Fruit fly (Drosophila melanogaster) whole organism, pupa: Measurements from ENCODE around the gene siz.
A peak's percentile ranks its signal among the peaks of the same experiment; 100 is the strongest.

Experiments used
- CG10348 ChIP-seq: fragments of 200-800 bp; sonication (Bioruptor generic); IDR thresholded peaks from 2 replicates; pipeline ENCODE4 v1.3.6; 2022; ENCODE audit warnings: missing biosample characterization, missing genetic modification characterization
- CG12605 ChIP-seq: fragments of 200-800 bp; sonication (Bioruptor generic); IDR thresholded peaks from 2 replicates; pipeline ENCODE4 v1.3.6; 2022; ENCODE audit warnings: missing biosample characterization, missing genetic modification characterization
- CG13204 ChIP-seq: fragments of 200-800 bp; sonication (Bioruptor generic); optimal IDR thresholded peaks from 2 replicates; lab custom pipeline; 2018; ENCODE audit warnings: missing biosample characterization, mild to moderate bottlenecking, missing genetic modification characterization, moderate library complexity
- CG14655 ChIP-seq: fragments of 200-800 bp; sonication (Bioruptor generic); optimal IDR thresholded peaks from 3 replicates; lab custom pipeline; 2017; ENCODE audit warnings: mild to moderate bottlenecking, missing biosample characterization, missing genetic modification reagents, missing genetic modification characterization
- CG32121 ChIP-seq: fragments of 200-800 bp; sonication (Bioruptor generic); IDR thresholded peaks from 2 replicates; pipeline ENCODE4 v1.3.6; 2022; ENCODE audit warnings: missing biosample characterization, missing genetic modification characterization
- CG4496 ChIP-seq: fragments of 200-800 bp; sonication (Bioruptor generic); IDR thresholded peaks from 3 replicates; pipeline ENCODE4 v1.3.6; 2022; ENCODE audit warnings: missing biosample characterization, missing genetic modification characterization
- D1 ChIP-seq: fragments of 200-800 bp; sonication (Bioruptor generic); optimal IDR thresholded peaks from 2 replicates; lab custom pipeline; 2018; ENCODE audit warnings: missing biosample characterization, mild to moderate bottlenecking, missing genetic modification characterization, moderate library complexity
- EcR ChIP-seq: fragments of 200-800 bp; sonication (Bioruptor generic); optimal IDR thresholded peaks from 3 replicates; lab custom pipeline; 2019; ENCODE audit warnings: missing biosample characterization, missing genetic modification characterization, mild to moderate bottlenecking, moderate library complexity, missing genetic modification reagents
- Ets98B ChIP-seq: fragments of 200-800 bp; sonication (Bioruptor generic); IDR thresholded peaks from 2 replicates; pipeline ENCODE4 v1.3.6; 2022; ENCODE audit warnings: missing biosample characterization, missing genetic modification characterization
- Pif1A ChIP-seq: fragments of 200-800 bp; sonication (Bioruptor generic); optimal IDR thresholded peaks from 3 replicates; lab custom pipeline; 2016; ENCODE audit warnings: missing biosample characterization, missing genetic modification characterization
- Snoo ChIP-seq: fragments of 200-800 bp; sonication (Bioruptor generic); optimal IDR thresholded peaks from 3 replicates; lab custom pipeline; 2017; ENCODE audit warnings: missing biosample characterization, mild to moderate bottlenecking, missing genetic modification characterization, inconsistent platforms
- gl ChIP-seq: fragments of 200-800 bp; sonication (Bioruptor generic); optimal IDR thresholded peaks from 2 replicates; lab custom pipeline; 2018; ENCODE audit warnings: missing biosample characterization, mild to moderate bottlenecking, missing genetic modification characterization
- rn ChIP-seq: fragments of 200-800 bp; sonication (Bioruptor generic); IDR thresholded peaks from 2 replicates; pipeline ENCODE4 v1.3.6; 2022; ENCODE audit warnings: missing biosample characterization, missing genetic modification characterization

DNA sequence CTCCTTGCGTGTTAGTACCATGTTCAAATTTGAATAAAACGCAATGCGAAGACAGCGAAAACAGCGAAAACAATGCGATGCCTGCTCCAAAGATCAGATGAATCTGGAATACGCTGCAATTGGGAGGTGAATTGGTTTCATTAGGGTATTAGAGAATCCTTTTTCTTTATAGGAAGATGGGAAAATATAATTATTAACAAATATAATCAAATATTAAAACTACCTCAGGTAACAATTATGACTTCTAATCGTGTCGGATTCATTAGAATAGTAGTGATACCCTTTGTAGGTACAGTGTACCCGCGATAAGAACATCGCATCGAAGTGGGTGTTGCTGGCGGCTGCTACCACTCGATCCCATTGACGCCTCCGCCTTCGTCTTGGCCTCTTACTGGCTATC, 46.4 kb upstream of the siz start:
- TF ChIP-seq Pif1A: no peak
- TF ChIP-seq CG13204 (GFP tag; lab: Kevin White, UChicago): no peak
- TF ChIP-seq CG4496 (GFP tag; lab: Robert Waterston, UW): no peak
- no peak for TF ChIP-seq EcR (GFP tag; lab: Kevin White, UChicago)
- no peak for TF ChIP-seq CG10348
- no peak for TF ChIP-seq Snoo (tag; lab: Kevin White, UChicago)
- no peak for TF ChIP-seq Ets98B
- TF ChIP-seq CG14655: peak; percentile 73
- TF ChIP-seq CG12605 (GFP tag; lab: Robert Waterston, UW): no peak
- TF ChIP-seq gl: no peak
- TF ChIP-seq rn (GFP tag; lab: Robert Waterston, UW): no peak
- TF ChIP-seq D1 (tag; lab: Kevin White, UChicago): no peak
- no peak for TF ChIP-seq CG32121 (GFP tag; lab: Robert Waterston, UW)
